Worm (Caenorhabditis elegans) whole organism, late embryonic: ENCODE results near the gene F07G6.8.

Experiments
- F13H6.1 ChIP-seq: sonication (generic microtip); optimal IDR thresholded peaks from 2 replicates; lab custom pipeline; 2016; ENCODE audit warnings: missing genetic modification characterization, missing compliant biosample characterization
- K09A11.1 ChIP-seq: sonication (generic microtip); optimal IDR thresholded peaks from 2 replicates; lab custom pipeline; 2017; ENCODE audit warnings: antibody characterized with exemption, mild to moderate bottlenecking, missing genetic modification characterization, missing compliant biosample characterization; ENCODE audit not compliant: insufficient read depth
- ahr-1 ChIP-seq: sonication (generic microtip); optimal IDR thresholded peaks from 2 replicates; lab custom pipeline; 2016; ENCODE audit warnings: missing genetic modification characterization, missing compliant biosample characterization
- pag-3 ChIP-seq: sonication (generic microtip); optimal IDR thresholded peaks from 2 replicates; lab custom pipeline; 2016; ENCODE audit warnings: missing compliant biosample characterization, missing genetic modification characterization, borderline replicate concordance

The F07G6.8 gene

ce11 chrX:1675879-1676278 is 44.4 kb downstream of the F07G6.8 start:
- TF ChIP-seq pag-3 (tag; lab: Kevin White, UChicago) (no peak), K09A11.1 (tag; lab: Kevin White, UChicago) (no peak), ahr-1 (tag; lab: Kevin White, UChicago) (no peak)

- no peak for TF ChIP-seq F13H6.1 (tag; lab: Kevin White, UChicago)
These were observed 46.2 kb downstream of the F07G6.8 start, which contains the start of gene tbx-31 for ce11 chrX:1674056-1674455. TSS of gene tbx-31 (minus strand) at chrX:1674156.
